Fruit fly (Drosophila melanogaster) whole organism, pupa: ENCODE data around the gene Pif1B.

Experiments
- CG10348 ChIP-seq: fragments of 200-800 bp; sonication (Bioruptor generic); IDR thresholded peaks from 2 replicates; pipeline ENCODE4 v1.3.6; 2022; ENCODE audit warnings: missing biosample characterization, missing genetic modification characterization
- CG12605 ChIP-seq: fragments of 200-800 bp; sonication (Bioruptor generic); IDR thresholded peaks from 2 replicates; pipeline ENCODE4 v1.3.6; 2022; ENCODE audit warnings: missing biosample characterization, missing genetic modification characterization
- CG13204 ChIP-seq: fragments of 200-800 bp; sonication (Bioruptor generic); optimal IDR thresholded peaks from 2 replicates; lab custom pipeline; 2018; ENCODE audit warnings: missing biosample characterization, mild to moderate bottlenecking, missing genetic modification characterization, moderate library complexity
- CG14655 ChIP-seq: fragments of 200-800 bp; sonication (Bioruptor generic); optimal IDR thresholded peaks from 3 replicates; lab custom pipeline; 2017; ENCODE audit warnings: mild to moderate bottlenecking, missing biosample characterization, missing genetic modification reagents, missing genetic modification characterization
- CG15710 ChIP-seq: fragments of 200-800 bp; sonication (Bioruptor generic); optimal IDR thresholded peaks from 2 replicates; lab custom pipeline; 2018; ENCODE audit warnings: missing biosample characterization, mild to moderate bottlenecking, missing genetic modification characterization, moderate library complexity
- CG17806 ChIP-seq: fragments of 200-800 bp; sonication (Bioruptor generic); optimal IDR thresholded peaks from 2 replicates; lab custom pipeline; 2018; ENCODE audit warnings: missing biosample characterization, mild to moderate bottlenecking, missing genetic modification characterization, moderate library complexity
- CG32121 ChIP-seq: fragments of 200-800 bp; sonication (Bioruptor generic); IDR thresholded peaks from 2 replicates; pipeline ENCODE4 v1.3.6; 2022; ENCODE audit warnings: missing biosample characterization, missing genetic modification characterization
- CG34367 ChIP-seq: fragments of 200-800 bp; sonication (Bioruptor generic); optimal IDR thresholded peaks from 2 replicates; lab custom pipeline; 2018; ENCODE audit warnings: missing biosample characterization, mild to moderate bottlenecking, missing genetic modification characterization
- CG4496 ChIP-seq: fragments of 200-800 bp; sonication (Bioruptor generic); IDR thresholded peaks from 3 replicates; pipeline ENCODE4 v1.3.6; 2022; ENCODE audit warnings: missing biosample characterization, missing genetic modification characterization
- CG8159 ChIP-seq: fragments of 200-800 bp; sonication (Bioruptor generic); optimal IDR thresholded peaks from 3 replicates; lab custom pipeline; 2018; ENCODE audit warnings: missing biosample characterization, mild to moderate bottlenecking, missing genetic modification characterization, moderate library complexity
- CG8301 ChIP-seq: fragments of 200-800 bp; sonication (Bioruptor generic); optimal IDR thresholded peaks from 2 replicates; lab custom pipeline; 2018; ENCODE audit warnings: missing biosample characterization, mild to moderate bottlenecking, missing genetic modification characterization
- CG9948 ChIP-seq: fragments of 200-800 bp; sonication (Bioruptor generic); optimal IDR thresholded peaks from 2 replicates; lab custom pipeline; 2018; ENCODE audit warnings: missing biosample characterization, mild to moderate bottlenecking, missing genetic modification characterization, moderate library complexity
- D1 ChIP-seq: fragments of 200-800 bp; sonication (Bioruptor generic); optimal IDR thresholded peaks from 2 replicates; lab custom pipeline; 2018; ENCODE audit warnings: missing biosample characterization, mild to moderate bottlenecking, missing genetic modification characterization, moderate library complexity
- EcR ChIP-seq: fragments of 200-800 bp; sonication (Bioruptor generic); optimal IDR thresholded peaks from 3 replicates; lab custom pipeline; 2019; ENCODE audit warnings: missing biosample characterization, missing genetic modification characterization, mild to moderate bottlenecking, moderate library complexity, missing genetic modification reagents
- Ets98B ChIP-seq: fragments of 200-800 bp; sonication (Bioruptor generic); IDR thresholded peaks from 2 replicates; pipeline ENCODE4 v1.3.6; 2022; ENCODE audit warnings: missing biosample characterization, missing genetic modification characterization
- Pif1A ChIP-seq: fragments of 200-800 bp; sonication (Bioruptor generic); optimal IDR thresholded peaks from 3 replicates; lab custom pipeline; 2016; ENCODE audit warnings: missing biosample characterization, missing genetic modification characterization
- Pif1B ChIP-seq: fragments of 200-800 bp; sonication (Bioruptor generic); optimal IDR thresholded peaks from 3 replicates; lab custom pipeline; 2016; ENCODE audit warnings: missing biosample characterization, missing genetic modification characterization
- Snoo ChIP-seq: fragments of 200-800 bp; sonication (Bioruptor generic); optimal IDR thresholded peaks from 3 replicates; lab custom pipeline; 2017; ENCODE audit warnings: missing biosample characterization, mild to moderate bottlenecking, missing genetic modification characterization, inconsistent platforms
- fd96Ca ChIP-seq: fragments of 200-800 bp; sonication (Bioruptor generic); IDR thresholded peaks from 3 replicates; pipeline ENCODE4 v1.3.6; 2022; ENCODE audit warnings: missing biosample characterization, missing genetic modification characterization
- gl ChIP-seq: fragments of 200-800 bp; sonication (Bioruptor generic); optimal IDR thresholded peaks from 2 replicates; lab custom pipeline; 2018; ENCODE audit warnings: missing biosample characterization, mild to moderate bottlenecking, missing genetic modification characterization
- rn ChIP-seq: fragments of 200-800 bp; sonication (Bioruptor generic); IDR thresholded peaks from 2 replicates; pipeline ENCODE4 v1.3.6; 2022; ENCODE audit warnings: missing biosample characterization, missing genetic modification characterization

Gene Pif1B

DNA sequence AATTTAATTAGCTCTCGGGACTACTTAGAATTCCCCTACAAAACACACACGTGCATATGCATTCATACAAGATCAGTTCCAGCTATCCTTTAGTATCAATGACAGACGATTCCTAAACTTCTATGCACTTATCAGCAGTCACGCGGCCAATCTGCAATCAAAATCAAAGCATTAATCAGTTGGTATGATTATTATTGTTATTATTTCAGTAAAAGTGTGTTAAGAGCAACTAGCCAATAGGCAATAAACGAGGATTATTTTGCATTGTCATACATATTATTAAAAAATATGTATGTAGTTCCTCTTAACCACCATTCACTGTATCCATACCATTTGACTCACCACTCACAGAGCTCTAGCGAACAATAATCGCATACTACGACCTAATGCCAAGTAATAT is 21.9 kb upstream of the Pif1B start:
- TF ChIP-seq Snoo (tag; lab: Kevin White, UChicago) (no peak), D1 (tag; lab: Kevin White, UChicago) (no peak), CG4496 (GFP tag; lab: Robert Waterston, UW) (no peak), CG10348 (GFP tag; lab: Robert Waterston, UW) (no peak), Ets98B (no peak), CG8159 (tag; lab: Kevin White, UChicago) (no peak), CG17806 (tag; lab: Kevin White, UChicago) (no peak), CG13204 (GFP tag; lab: Kevin White, UChicago) (no peak), fd96Ca (GFP tag; lab: Robert Waterston, UW) (no peak), Pif1B (no peak), CG34367 (tag; lab: Kevin White, UChicago) (no peak), CG15710 (no peak), CG9948 (tag; lab: Kevin White, UChicago) (no peak), Pif1A (GFP tag; lab: Kevin White, UChicago) (no peak), EcR (GFP tag; lab: Kevin White, UChicago) (no peak), CG12605 (GFP tag; lab: Robert Waterston, UW) (no peak), CG32121 (no peak)
- TF ChIP-seq, all 21 proteins: peak for 0

DNA sequence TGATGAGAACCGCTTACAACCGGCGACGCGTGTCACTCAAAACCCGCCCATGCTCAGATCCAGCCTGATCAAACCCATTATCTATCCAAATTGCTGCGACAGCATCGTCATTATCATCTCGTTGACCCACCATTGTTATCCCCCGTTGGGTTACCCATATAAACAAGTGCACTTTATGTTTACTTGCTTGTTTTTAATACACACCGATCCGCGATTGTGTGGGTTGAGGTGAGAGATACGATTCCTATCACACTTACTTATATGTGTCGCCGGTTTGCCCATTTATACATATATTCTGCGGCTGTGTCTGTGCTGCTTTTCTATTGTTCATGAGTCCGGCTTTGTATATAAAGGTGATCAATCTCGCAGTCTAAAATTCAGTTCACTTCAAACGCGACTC is 20.6 kb upstream of the Pif1B start, which contains the start of gene CG8369:
CG8369 (plus strand) TSS at position 386 of the 400 bp plus-strand sequence.
- TF ChIP-seq rn (GFP tag; lab: Robert Waterston, UW) = no peak
- no peak for TF ChIP-seq D1 (tag; lab: Kevin White, UChicago)
- TF ChIP-seq Pif1A (GFP tag; lab: Kevin White, UChicago) = no peak
- TF ChIP-seq Pif1B = no peak
- TF ChIP-seq EcR (GFP tag; lab: Kevin White, UChicago) = peak; percentile 51

DNA sequence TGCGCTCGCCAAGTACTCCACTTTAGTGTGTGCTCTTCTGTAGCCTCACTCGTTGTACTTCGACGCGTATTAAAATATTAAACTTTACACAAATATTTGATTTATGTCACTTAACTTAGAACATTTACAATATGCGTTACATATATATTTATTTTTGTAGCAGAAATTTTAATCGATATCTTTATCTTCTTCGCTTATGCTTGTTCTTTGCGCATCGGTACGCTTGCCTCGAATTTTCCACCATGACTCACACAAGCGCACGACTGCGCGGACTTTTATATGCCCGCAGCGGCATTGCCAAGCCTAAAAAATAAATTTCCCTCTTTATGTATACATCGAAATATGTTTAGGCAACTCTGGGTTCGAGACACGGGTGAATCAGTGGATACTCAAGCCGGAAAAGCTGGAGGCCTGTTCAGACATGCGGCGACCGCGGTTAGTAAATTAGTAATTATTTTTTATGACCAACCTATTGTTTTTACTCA is 19.5 kb upstream of the Pif1B start, which contains the start of gene aqz:
aqz (minus strand) TSS at position 255 of the 485 bp plus-strand sequence.
- TF ChIP-seq D1 (tag; lab: Kevin White, UChicago) (peak; percentile 48), CG8301 (tag; lab: Kevin White, UChicago) (peak; percentile 2), CG15710 (no peak), fd96Ca (GFP tag; lab: Robert Waterston, UW) (no peak), CG12605 (GFP tag; lab: Robert Waterston, UW) (peak; percentile 63), Pif1B (peak; percentile 10), EcR (GFP tag; lab: Kevin White, UChicago) (peak; percentile 9), Snoo (tag; lab: Kevin White, UChicago) (peak; percentile 12), CG8159 (tag; lab: Kevin White, UChicago) (no peak), CG14655 (GFP tag; lab: Kevin White, UChicago) (no peak), CG10348 (GFP tag; lab: Robert Waterston, UW) (no peak), CG34367 (tag; lab: Kevin White, UChicago) (peak; percentile 36), CG17806 (tag; lab: Kevin White, UChicago) (peak; percentile 2), CG13204 (GFP tag; lab: Kevin White, UChicago) (no peak), CG32121 (peak; percentile 26; the same call in 1 of the 2 replicates), CG9948 (tag; lab: Kevin White, UChicago) (no peak), Pif1A (GFP tag; lab: Kevin White, UChicago) (peak; percentile 32), rn (GFP tag; lab: Robert Waterston, UW) (no peak), CG4496 (GFP tag; lab: Robert Waterston, UW) (peak; percentile 68), gl (tag; lab: Kevin White, UChicago) (no peak), Ets98B (peak; percentile 52; the same call in 1 of the 2 replicates)

DNA sequence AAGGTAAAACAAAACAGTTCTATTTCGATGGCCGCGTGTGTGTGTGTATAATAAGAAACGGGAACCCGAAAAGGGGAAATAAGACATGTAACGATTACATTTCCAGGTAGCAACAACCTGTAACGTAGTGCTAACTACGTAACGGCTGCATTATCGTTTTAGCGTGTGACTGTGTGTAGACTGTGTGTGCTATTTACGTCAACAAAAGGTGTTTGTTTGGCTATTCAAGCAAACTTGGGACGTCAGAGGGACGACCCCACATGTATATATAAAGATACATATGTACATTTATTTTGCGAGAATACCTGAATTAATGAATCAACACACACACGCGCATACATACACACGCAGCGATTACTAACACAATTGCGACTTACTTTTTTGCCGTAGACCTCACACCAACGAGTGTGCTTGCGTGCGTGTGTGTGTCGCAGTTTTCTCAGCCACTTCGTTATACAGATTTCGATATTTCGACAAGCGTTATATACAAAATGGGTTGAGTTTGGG is 18.6 kb upstream of the Pif1B start:
- TF ChIP-seq CG12605 (GFP tag; lab: Robert Waterston, UW) (no peak), CG17806 (tag; lab: Kevin White, UChicago) (no peak), CG15710 (no peak), D1 (tag; lab: Kevin White, UChicago) (no peak), Pif1A (GFP tag; lab: Kevin White, UChicago) (no peak), Pif1B (no peak), CG8301 (tag; lab: Kevin White, UChicago) (no peak), EcR (GFP tag; lab: Kevin White, UChicago) (peak; percentile 30), Ets98B (peak; percentile 7; the same call in 1 of the 2 replicates), CG34367 (tag; lab: Kevin White, UChicago) (no peak), CG8159 (tag; lab: Kevin White, UChicago) (no peak), CG13204 (GFP tag; lab: Kevin White, UChicago) (no peak), gl (tag; lab: Kevin White, UChicago) (peak; percentile 33), CG9948 (tag; lab: Kevin White, UChicago) (no peak), fd96Ca (GFP tag; lab: Robert Waterston, UW) (peak; percentile 42; the same call in 1 of the 3 replicates)

DNA sequence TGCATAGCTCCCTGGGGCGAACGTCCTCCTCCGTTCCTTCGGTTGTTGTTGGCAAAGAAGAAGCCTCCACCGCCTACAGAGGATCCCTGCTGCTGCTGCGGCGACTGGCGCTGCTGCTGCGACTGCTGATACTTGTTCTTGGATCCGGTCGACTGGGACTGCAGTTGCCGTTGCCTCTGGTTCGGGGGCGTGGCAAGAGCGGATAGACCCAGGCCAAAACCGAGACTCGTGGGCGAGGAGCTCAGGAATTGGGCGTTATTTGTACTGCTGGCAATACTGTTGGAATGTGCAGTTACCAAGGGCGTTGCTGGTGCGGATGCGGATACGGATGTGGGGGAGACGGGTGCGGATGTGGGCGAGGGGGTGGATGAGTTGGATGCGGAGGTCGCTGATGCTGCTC is 17.3 kb upstream of the Pif1B start:
- TF ChIP-seq rn (GFP tag; lab: Robert Waterston, UW) = no peak
- no peak for TF ChIP-seq Pif1A (GFP tag; lab: Kevin White, UChicago)

DNA sequence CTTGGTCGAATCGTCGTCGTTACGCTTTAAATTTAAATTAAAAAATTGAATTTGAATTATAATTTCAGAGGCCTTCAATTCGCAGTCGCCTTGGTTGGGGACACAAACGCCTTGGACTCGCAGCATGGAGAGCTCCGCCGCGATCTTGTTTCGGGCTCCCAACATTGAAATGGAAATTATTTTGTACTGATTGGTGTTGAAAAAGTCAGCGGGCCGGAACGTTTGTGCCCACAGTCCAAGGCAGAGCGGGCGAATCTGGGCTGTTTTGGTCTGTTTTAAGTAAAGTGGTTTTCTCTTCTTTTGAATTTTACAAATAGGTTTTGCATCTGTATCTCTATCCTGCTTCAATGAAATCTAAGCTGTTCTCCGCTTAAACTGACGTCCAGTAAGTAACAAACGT is 14.1 kb upstream of the Pif1B start:
- TF ChIP-seq CG34367 (tag; lab: Kevin White, UChicago) = no peak
- TF ChIP-seq gl (tag; lab: Kevin White, UChicago) = no peak
- TF ChIP-seq Snoo (tag; lab: Kevin White, UChicago) = no peak
- TF ChIP-seq CG9948 (tag; lab: Kevin White, UChicago) = no peak
- TF ChIP-seq CG8301 (tag; lab: Kevin White, UChicago) = no peak
- TF ChIP-seq fd96Ca (GFP tag; lab: Robert Waterston, UW) = no peak
- no peak for TF ChIP-seq CG8159 (tag; lab: Kevin White, UChicago)
- TF ChIP-seq CG17806 (tag; lab: Kevin White, UChicago) = no peak
- TF ChIP-seq, all 21 proteins: peak for 0
